Worm (Caenorhabditis elegans): ENCODE measurements around the gene sdz-1.

Gene sdz-1

ce11 chrIII:8700289-8700957 is at the start of gene sdz-1, which contains the start of gene vps-33.1:
Gene sdz-1 (minus strand): TSS chrIII:8700339.
Gene vps-33.1 (plus strand): TSS chrIII:8700927.
- TF ChIP-seq nhr-237 (tag; optimal IDR thresholded peaks at IDR 0.05) (no peak), R02D3.7 (tag; optimal IDR thresholded peaks at IDR 0.05) (peak; percentile 27), nhr-43 (tag; optimal IDR thresholded peaks at IDR 0.05; ENCODE audit: poor library complexity, severe bottlenecking) (peak; percentile 42), nhr-23 (tag; optimal IDR thresholded peaks at IDR 0.05) (peak; percentile 38), elt-3 (tag; optimal IDR thresholded peaks at IDR 0.05) (no peak), elt-1 (tag; optimal IDR thresholded peaks at IDR 0.05) (no peak), lin-39 (tag; optimal IDR thresholded peaks at IDR 0.05) (peak; percentile 51), unc-62 (GFP tag; optimal IDR thresholded peaks at IDR 0.05) (no peak), mml-1 (tag; optimal IDR thresholded peaks at IDR 0.05) (no peak), lin-15B (tag; optimal IDR thresholded peaks at IDR 0.05) (peak; percentile 86), snpc-4 (tag; optimal IDR thresholded peaks at IDR 0.05) (peak; percentile 53), nhr-25 (tag; optimal IDR thresholded peaks at IDR 0.05) (peak; percentile 21), nfya-1 (tag; optimal IDR thresholded peaks at IDR 0.05; ENCODE audit: insufficient read depth) (peak; percentile 83)

ce11 chrIII:8749487-8749886 is 49.3 kb upstream of the sdz-1 start, which contains the start of gene sma-2:
Gene sma-2 (plus strand): TSS chrIII:8749680.
- TF ChIP-seq ceh-82 (tag; optimal IDR thresholded peaks at IDR 0.05) (no peak), nhr-23 (tag; optimal IDR thresholded peaks at IDR 0.05) (peak; percentile 64), snpc-4 (tag; optimal IDR thresholded peaks at IDR 0.05) (no peak), unc-39 (tag; optimal IDR thresholded peaks at IDR 0.05) (no peak), elt-1 (tag; optimal IDR thresholded peaks at IDR 0.05) (no peak), pha-4 (tag; optimal IDR thresholded peaks at IDR 0.05) (peak; percentile 89), lsy-12 (tag; optimal IDR thresholded peaks at IDR 0.05) (peak; percentile 53), pqm-1 (tag; optimal IDR thresholded peaks at IDR 0.05) (peak; percentile 94), daf-12 (tag; optimal IDR thresholded peaks at IDR 0.05) (no peak), egl-5 (tag; optimal IDR thresholded peaks at IDR 0.05) (no peak), hmg-11 (tag; optimal IDR thresholded peaks at IDR 0.05) (peak; percentile 48), nfya-1 (tag; optimal IDR thresholded peaks at IDR 0.05; ENCODE audit: insufficient read depth) (peak; percentile 22), nhr-237 (tag; optimal IDR thresholded peaks at IDR 0.05) (no peak), elt-2 (tag; optimal IDR thresholded peaks at IDR 0.05) (peak; percentile 95), nhr-11 (tag; optimal IDR thresholded peaks at IDR 0.05) (no peak), tbx-2 (tag; optimal IDR thresholded peaks at IDR 0.05) (no peak), sea-2 (GFP tag; optimal IDR thresholded peaks at IDR 0.05) (no peak), nhr-25 (tag; optimal IDR thresholded peaks at IDR 0.05) (peak; percentile 89), ceh-28 (tag; optimal IDR thresholded peaks at IDR 0.05) (peak; percentile 35), nhr-12 (tag; optimal IDR thresholded peaks at IDR 0.05) (no peak), nhr-76 (tag; optimal IDR thresholded peaks at IDR 0.05) (no peak), egl-27 (tag; optimal IDR thresholded peaks at IDR 0.05) (peak; percentile 80), ZK546.5 (tag; optimal IDR thresholded peaks at IDR 0.05) (no peak), jun-1 (tag; optimal IDR thresholded peaks at IDR 0.05) (peak; percentile 57), mdl-1 (tag; optimal IDR thresholded peaks at IDR 0.05) (no peak), nhr-43 (tag; optimal IDR thresholded peaks at IDR 0.05; ENCODE audit: poor library complexity, severe bottlenecking) (peak; percentile 41), zag-1 (tag; optimal IDR thresholded peaks at IDR 0.05) (no peak), nhr-67 (tag; optimal IDR thresholded peaks at IDR 0.05) (no peak), lin-15B (tag; optimal IDR thresholded peaks at IDR 0.05) (peak; percentile 18), nhr-28 (tag; optimal IDR thresholded peaks at IDR 0.05) (no peak)

ce11 chrIII:8748620-8749019 is 48.5 kb upstream of the sdz-1 start:
- TF ChIP-seq ceh-28 (tag; optimal IDR thresholded peaks at IDR 0.05) (no peak), pqm-1 (tag; optimal IDR thresholded peaks at IDR 0.05) (peak; percentile 96), jun-1 (tag; optimal IDR thresholded peaks at IDR 0.05) (peak; percentile 69), pha-4 (tag; optimal IDR thresholded peaks at IDR 0.05) (peak; percentile 81), elt-2 (tag; optimal IDR thresholded peaks at IDR 0.05) (peak; percentile 96), nfya-1 (tag; optimal IDR thresholded peaks at IDR 0.05; ENCODE audit: insufficient read depth) (no peak)

- TF ChIP-seq jun-1 (tag; optimal IDR thresholded peaks at IDR 0.05) (no peak), nhr-12 (tag; optimal IDR thresholded peaks at IDR 0.05) (no peak), zag-1 (tag; optimal IDR thresholded peaks at IDR 0.05) (no peak), ama-1 (optimal IDR thresholded peaks at IDR 0.05) (no peak), nhr-67 (tag; optimal IDR thresholded peaks at IDR 0.05) (no peak), nfya-1 (tag; optimal IDR thresholded peaks at IDR 0.05; ENCODE audit: insufficient read depth) (no peak), unc-39 (tag; optimal IDR thresholded peaks at IDR 0.05) (no peak), ztf-11 (tag; optimal IDR thresholded peaks at IDR 0.05) (no peak), pha-4 (tag; optimal IDR thresholded peaks at IDR 0.05) (no peak), nhr-43 (tag; optimal IDR thresholded peaks at IDR 0.05; ENCODE audit: poor library complexity, severe bottlenecking) (no peak), mml-1 (tag; optimal IDR thresholded peaks at IDR 0.05) (no peak), skn-1 (tag; optimal IDR thresholded peaks at IDR 0.05) (no peak), eor-1 (tag; optimal IDR thresholded peaks at IDR 0.05) (no peak), lin-15B (tag; optimal IDR thresholded peaks at IDR 0.05) (no peak), aly-2 (tag; optimal IDR thresholded peaks at IDR 0.05) (no peak), ceh-9 (tag; optimal IDR thresholded peaks at IDR 0.05) (no peak), elt-2 (tag; optimal IDR thresholded peaks at IDR 0.05) (no peak), sea-2 (GFP tag; optimal IDR thresholded peaks at IDR 0.05) (no peak), daf-12 (tag; optimal IDR thresholded peaks at IDR 0.05) (no peak), egl-27 (tag; optimal IDR thresholded peaks at IDR 0.05) (no peak)
These were observed 45.1 kb upstream of the sdz-1 start for ce11 chrIII:8745214-8745613.
